Fruit fly (Drosophila melanogaster) whole organism, wandering third instar larva: ENCODE measurements around the gene Grx1.
A peak's percentile ranks its signal among the peaks of the same experiment; 100 is the strongest.

Experiments used
- CG32264 ChIP-seq: fragments of 200-800 bp; sonication (Bioruptor generic); optimal IDR thresholded peaks from 2 replicates; lab custom pipeline; 2016; ENCODE audit warnings: missing biosample characterization, missing genetic modification characterization
- Dif ChIP-seq: fragments of 200-275, 200-300 bp; sonication (Bioruptor generic); optimal IDR thresholded peaks from 2 replicates; lab custom pipeline; 2018; ENCODE audit warnings: missing biosample characterization, missing genetic modification characterization; ENCODE audit not compliant: partially characterized antibody
- HLH106 ChIP-seq: fragments of 200-800 bp; optimal IDR thresholded peaks from 3 replicates; lab custom pipeline; 2019; ENCODE audit warnings: missing biosample characterization, mild to moderate bottlenecking, missing genetic modification characterization, moderate library complexity
- brk ChIP-seq: fragments of 200-800 bp; sonication (Bioruptor generic); optimal IDR thresholded peaks from 2 replicates; lab custom pipeline; 2016; ENCODE audit warnings: missing biosample characterization, mild to moderate bottlenecking, missing genetic modification characterization
- dsf ChIP-seq: sonication (Bioruptor generic); optimal IDR thresholded peaks from 2 replicates; lab custom pipeline; 2016; ENCODE audit warnings: missing biosample characterization, missing genetic modification characterization, borderline replicate concordance
- fru ChIP-seq: fragments of 200-800 bp; sonication (Bioruptor generic); optimal IDR thresholded peaks from 3 replicates; lab custom pipeline; 2016; ENCODE audit warnings: missing biosample characterization, mild to moderate bottlenecking, missing genetic modification characterization
- pan ChIP-seq: fragments of >200 bp; optimal IDR thresholded peaks from 2 replicates; lab custom pipeline; 2017
- psq ChIP-seq: fragments of 200-800 bp; sonication (Bioruptor generic); optimal IDR thresholded peaks from 3 replicates; lab custom pipeline; 2017; ENCODE audit warnings: missing biosample characterization, mild to moderate bottlenecking, missing genetic modification characterization, moderate library complexity
- rgr ChIP-seq: fragments of 200-800 bp; sonication (Bioruptor generic); optimal IDR thresholded peaks from 3 replicates; lab custom pipeline; 2016; ENCODE audit warnings: missing biosample characterization, mild to moderate bottlenecking, missing genetic modification characterization
- sage ChIP-seq: fragments of 200-800 bp; sonication (Bioruptor generic); optimal IDR thresholded peaks from 2 replicates; lab custom pipeline; 2016; ENCODE audit warnings: missing biosample characterization, mild to moderate bottlenecking, missing genetic modification characterization
- tai ChIP-seq: sonication (Bioruptor generic); optimal IDR thresholded peaks from 2 replicates; lab custom pipeline; 2016; ENCODE audit warnings: missing biosample characterization, missing genetic modification characterization

DNA sequence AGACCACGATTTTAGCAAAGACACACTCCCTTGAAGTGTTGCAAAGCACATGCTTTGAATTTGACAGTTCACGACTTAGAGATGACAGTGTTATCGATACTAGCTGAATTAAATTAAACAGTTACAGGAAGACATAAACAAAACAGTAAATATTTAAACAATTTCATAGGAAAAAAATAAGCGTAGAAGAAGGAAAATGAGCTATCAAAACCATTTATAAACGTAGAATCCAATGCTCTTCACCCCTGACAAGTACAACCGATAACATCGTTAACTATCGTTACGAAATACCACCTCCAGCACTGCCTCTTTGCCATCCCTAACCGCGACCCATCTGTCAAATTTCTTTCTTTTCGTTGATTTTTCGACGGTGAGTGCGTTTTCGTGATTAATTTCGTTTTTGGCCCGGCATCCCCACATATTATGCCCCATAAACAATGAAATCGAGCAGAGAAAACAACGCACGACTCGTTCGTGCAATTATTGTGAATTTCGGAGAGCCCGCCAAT is 29.8 kb downstream of the Grx1 start, which contains the start of gene RpL26:
- TF ChIP-seq pan (lab: Kevin White, UChicago): no peak
- TF ChIP-seq CG32264: peak; percentile 22
- TF ChIP-seq brk: no peak
- TF ChIP-seq HLH106 (tag; lab: Kevin White, UChicago): peak; percentile 75
- TF ChIP-seq rgr (GFP tag; lab: Kevin White, UChicago): peak; percentile 80
- TF ChIP-seq dsf (GFP tag; lab: Kevin White, UChicago): peak; percentile 55
- TF ChIP-seq sage (GFP tag; lab: Kevin White, UChicago): no peak
- TF ChIP-seq fru (GFP tag; lab: Kevin White, UChicago): peak; percentile 77
- peak; percentile 57 for TF ChIP-seq psq (GFP tag; lab: Kevin White, UChicago)
- TF ChIP-seq tai (GFP tag; lab: Kevin White, UChicago): no peak
- no peak for TF ChIP-seq Dif
